Worm (Caenorhabditis elegans): ENCODE data around the gene srh-99.
A peak's percentile ranks its signal among the peaks of the same experiment; 100 is the strongest.

Gene srh-99

DNA sequence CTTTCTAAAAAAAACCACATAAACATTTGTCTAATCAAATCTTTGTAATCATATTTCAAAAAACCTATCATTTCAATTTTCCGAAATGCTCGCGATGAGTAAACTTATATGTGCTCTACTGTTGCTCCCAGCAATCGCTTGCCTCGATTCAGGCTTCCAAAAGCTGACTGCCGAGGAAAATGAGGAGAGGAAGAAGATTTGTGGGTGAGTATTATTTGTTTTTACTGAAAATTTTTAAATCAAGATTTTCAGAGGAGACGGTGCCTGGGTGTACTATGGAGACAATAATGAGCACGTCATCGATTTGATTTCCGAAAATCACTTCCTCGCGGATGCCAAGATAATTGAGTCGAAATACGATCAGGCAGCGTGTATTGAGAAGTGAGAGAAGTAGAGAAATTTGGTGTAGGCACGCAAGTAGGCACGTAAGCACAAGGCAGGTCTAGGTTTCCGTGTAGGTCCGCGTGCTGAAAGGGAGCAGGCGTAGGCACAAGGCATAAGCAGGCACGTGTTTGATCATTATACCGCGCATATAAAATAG lies 7.9 kb upstream of the srh-99 start, which contains the start of gene C46E10.1:
C46E10.1 (plus strand) TSS at position 51 of the 541 bp plus-strand sequence.
- no peak for TF ChIP-seq ama-1 (optimal IDR thresholded peaks at IDR 0.05)
- no peak for TF ChIP-seq mef-2 (tag; optimal IDR thresholded peaks at IDR 0.05)
- TF ChIP-seq C04F5.9 (tag; optimal IDR thresholded peaks at IDR 0.05): no peak
- TF ChIP-seq blmp-1 (tag; optimal IDR thresholded peaks at IDR 0.05): no peak

ce11 chrII:3721016-3721415 lies 4.7 kb upstream of the srh-99 start, which contains the start of gene C46E10.3:
C46E10.3 (plus strand) TSS chrII:3721316.
- TF ChIP-seq aha-1 (tag; optimal IDR thresholded peaks at IDR 0.05): no peak
- no peak for TF ChIP-seq nhr-84 (tag; optimal IDR thresholded peaks at IDR 0.05)
- TF ChIP-seq fkh-10 (GFP tag; optimal IDR thresholded peaks at IDR 0.05): no peak
- TF ChIP-seq nhr-85 (tag): no peak
- no peak for TF ChIP-seq lin-39 (tag; optimal IDR thresholded peaks at IDR 0.05)
- no peak for TF ChIP-seq tlp-1 (tag; optimal IDR thresholded peaks at IDR 0.05)
- TF ChIP-seq pax-3 (tag; optimal IDR thresholded peaks at IDR 0.05): no peak
- no peak for TF ChIP-seq unc-30 (tag; optimal IDR thresholded peaks at IDR 0.05)

DNA sequence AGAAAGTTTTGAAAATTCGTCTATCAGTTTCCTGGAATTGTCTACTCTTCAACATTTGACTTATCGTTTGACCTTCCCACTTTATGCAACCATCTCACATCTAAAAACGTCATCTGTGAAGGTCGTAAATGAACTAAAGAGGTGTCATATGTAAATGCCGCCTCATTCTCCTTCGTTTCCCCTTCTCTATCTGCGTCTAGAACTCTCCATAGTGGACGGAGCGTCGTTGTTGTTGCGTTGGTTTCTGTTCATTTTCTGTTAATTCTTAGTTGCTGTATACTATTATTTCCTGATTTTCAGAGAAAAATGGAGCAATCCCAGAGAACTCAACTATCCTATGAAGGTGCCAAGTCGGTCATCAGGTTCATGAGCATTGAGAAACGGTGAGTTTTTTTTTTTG lies 606 bp upstream of the srh-99 start, which contains the start of gene fbxc-52:
fbxc-52 (plus strand) TSS at position 301 of the 400 bp plus-strand sequence.
- TF ChIP-seq ceh-82 (tag; optimal IDR thresholded peaks at IDR 0.05): no peak
- no peak for TF ChIP-seq C04F5.9 (tag; optimal IDR thresholded peaks at IDR 0.05)
- no peak for TF ChIP-seq nhr-28 (tag; optimal IDR thresholded peaks at IDR 0.05)
- no peak for TF ChIP-seq efl-3 (GFP tag; optimal IDR thresholded peaks at IDR 0.05)
- TF ChIP-seq unc-30 (tag; optimal IDR thresholded peaks at IDR 0.05): no peak
- no peak for TF ChIP-seq zip-4 (GFP tag; optimal IDR thresholded peaks at IDR 0.05)
- TF ChIP-seq swsn-7 (tag; optimal IDR thresholded peaks at IDR 0.05): no peak
- TF ChIP-seq lin-13 (GFP tag; optimal IDR thresholded peaks at IDR 0.05): no peak
- TF ChIP-seq aly-2 (tag; optimal IDR thresholded peaks at IDR 0.05): no peak
- no peak for TF ChIP-seq unc-86 (tag; optimal IDR thresholded peaks at IDR 0.05)

ce11 chrII:3714595-3714994 lies 1.8 kb downstream of the srh-99 start, which contains the start of gene srh-100:
srh-100 (minus strand) TSS chrII:3714695.
- TF ChIP-seq swsn-7 (tag; optimal IDR thresholded peaks at IDR 0.05): no peak
- no peak for TF ChIP-seq fkh-4 (tag; optimal IDR thresholded peaks at IDR 0.05; ENCODE audit: borderline replicate concordance)
- TF ChIP-seq blmp-1 (tag; optimal IDR thresholded peaks at IDR 0.05): no peak
- TF ChIP-seq unc-130 (tag; optimal IDR thresholded peaks at IDR 0.05): no peak
- TF ChIP-seq lin-15B (tag; optimal IDR thresholded peaks at IDR 0.05): no peak
- TF ChIP-seq zip-4 (GFP tag; optimal IDR thresholded peaks at IDR 0.05): no peak
- no peak for TF ChIP-seq fkh-8 (tag; optimal IDR thresholded peaks at IDR 0.05)

ce11 chrII:3711047-3711446 lies 5.3 kb downstream of the srh-99 start, which contains the start of gene fbxc-53:
fbxc-53 (plus strand) TSS chrII:3711291.
- TF ChIP-seq egl-13 (tag; optimal IDR thresholded peaks at IDR 0.05): no peak
- no peak for TF ChIP-seq nhr-19 (GFP tag; conservative IDR thresholded peaks at IDR 0.05)
- no peak for TF ChIP-seq pag-3 (tag; optimal IDR thresholded peaks at IDR 0.05; ENCODE audit: borderline replicate concordance, insufficient read depth)
- peak; percentile 45 for TF ChIP-seq fkh-8 (tag; optimal IDR thresholded peaks at IDR 0.05)
- no peak for TF ChIP-seq nhr-12 (tag; optimal IDR thresholded peaks at IDR 0.05)
- no peak for TF ChIP-seq unc-62 (GFP tag; optimal IDR thresholded peaks at IDR 0.05)
- no peak for TF ChIP-seq skn-1 (tag; optimal IDR thresholded peaks at IDR 0.05)
- no peak for TF ChIP-seq ceh-90 (tag; optimal IDR thresholded peaks at IDR 0.05)
- no peak for TF ChIP-seq nhr-76 (tag; optimal IDR thresholded peaks at IDR 0.05)
- TF ChIP-seq aly-2 (tag; optimal IDR thresholded peaks at IDR 0.05): no peak
- no peak for TF ChIP-seq nhr-84 (tag; optimal IDR thresholded peaks at IDR 0.05)
- TF ChIP-seq nhr-11 (tag; optimal IDR thresholded peaks at IDR 0.05): no peak
- peak; percentile 77 for TF ChIP-seq dsc-1 (tag; optimal IDR thresholded peaks at IDR 0.05)
- no peak for TF ChIP-seq C34B4.2 (tag; optimal IDR thresholded peaks at IDR 0.05)
